Worm (Caenorhabditis elegans): ENCODE results near the gene Y43F8C.5.

Y43F8C.5 gene

ce11 chrV:19664574-19664973 is 32.1 kb upstream of the Y43F8C.5 start:
- TF ChIP-seq klf-2 (GFP tag; conservative IDR thresholded peaks at IDR 0.05) = no peak
- 0 out of 2 replicates have a peak, but pooled peaks have one; percentile 24 for TF ChIP-seq ztf-29 (GFP tag; IDR thresholded peaks at IDR 0.05)

- TF ChIP-seq flt-1 (GFP tag; IDR thresholded peaks at IDR 0.05) = no peak
- TF ChIP-seq T22C8.4 (GFP tag; IDR thresholded peaks at IDR 0.05) = no peak
- TF ChIP-seq cog-1 (tag; optimal IDR thresholded peaks at IDR 0.05) = no peak
- TF ChIP-seq ztf-29 (GFP tag; IDR thresholded peaks at IDR 0.05) = no peak
- TF ChIP-seq ztf-23 (GFP tag; IDR thresholded peaks at IDR 0.05) = no peak
Observed at ce11 chrV:19655151-19655550, 22.7 kb upstream of the Y43F8C.5 start, which contains the start of gene dmd-3. TSS of gene dmd-3 (minus strand) at chrV:19655251.

- TF ChIP-seq ref-1 (GFP tag; conservative IDR thresholded peaks at IDR 0.05) (no peak), cog-1 (tag; optimal IDR thresholded peaks at IDR 0.05) (no peak), ztf-29 (GFP tag; IDR thresholded peaks at IDR 0.05) (no peak), klf-2 (GFP tag; conservative IDR thresholded peaks at IDR 0.05) (no peak), tab-1 (GFP tag; IDR thresholded peaks at IDR 0.05) (no peak), T22C8.4 (GFP tag; IDR thresholded peaks at IDR 0.05) (no peak), flt-1 (GFP tag; IDR thresholded peaks at IDR 0.05) (no peak), ztf-23 (GFP tag; IDR thresholded peaks at IDR 0.05) (no peak), med-1 (GFP tag; optimal IDR thresholded peaks at IDR 0.05; ENCODE audit: insufficient read depth) (no peak)
Observed at ce11 chrV:19645572-19646155, 13.2 kb upstream of the Y43F8C.5 start, which contains the start of gene Y43F8C.9. TSS of gene Y43F8C.9 (plus strand) at chrV:19646105.

ce11 chrV:19643903-19644302 is 11.5 kb upstream of the Y43F8C.5 start, which contains the start of the genes Y43F8C.7 and mrps-28:
TSS of gene Y43F8C.7 (minus strand) at chrV:19644030.
TSS of gene mrps-28 (plus strand) at chrV:19644239.
- TF ChIP-seq klf-2 (GFP tag; conservative IDR thresholded peaks at IDR 0.05) (no peak), ztf-29 (GFP tag; IDR thresholded peaks at IDR 0.05) (no peak), T22C8.4 (GFP tag; IDR thresholded peaks at IDR 0.05) (peak; percentile 88)

ce11 chrV:19643015-19643414 is 10.6 kb upstream of the Y43F8C.5 start:
- peak; percentile 100 for TF ChIP-seq cog-1 (tag; optimal IDR thresholded peaks at IDR 0.05)
- TF ChIP-seq tab-1 (GFP tag; IDR thresholded peaks at IDR 0.05) = peak; percentile 99
- TF ChIP-seq ztf-23 (GFP tag; IDR thresholded peaks at IDR 0.05) = peak; percentile 98
- TF ChIP-seq klf-2 (GFP tag; conservative IDR thresholded peaks at IDR 0.05) = peak; percentile 97
- TF ChIP-seq T22C8.4 (GFP tag; IDR thresholded peaks at IDR 0.05) = peak; percentile 97
- TF ChIP-seq ztf-29 (GFP tag; IDR thresholded peaks at IDR 0.05) = peak; percentile 98
- peak; percentile 99 for TF ChIP-seq flt-1 (GFP tag; IDR thresholded peaks at IDR 0.05)
- TF ChIP-seq med-1 (GFP tag; optimal IDR thresholded peaks at IDR 0.05; ENCODE audit: insufficient read depth) = peak; percentile 94
- TF ChIP-seq ref-1 (GFP tag; conservative IDR thresholded peaks at IDR 0.05) = peak; percentile 99

- TF ChIP-seq med-1 (GFP tag; optimal IDR thresholded peaks at IDR 0.05; ENCODE audit: insufficient read depth) = no peak
- no peak for TF ChIP-seq tab-1 (GFP tag; IDR thresholded peaks at IDR 0.05)
Observed at ce11 chrV:19640808-19641207, 8.4 kb upstream of the Y43F8C.5 start, which contains the start of gene Y43F8C.6. TSS of gene Y43F8C.6 (minus strand) at chrV:19640908.

ce11 chrV:19637890-19638289 is 5.4 kb upstream of the Y43F8C.5 start:
- TF ChIP-seq ztf-29 (GFP tag; IDR thresholded peaks at IDR 0.05) = no peak
- no peak for TF ChIP-seq cog-1 (tag; optimal IDR thresholded peaks at IDR 0.05)
- TF ChIP-seq klf-2 (GFP tag; conservative IDR thresholded peaks at IDR 0.05) = no peak

ce11 chrV:19636194-19636584 is 3.7 kb upstream of the Y43F8C.5 start:
- TF ChIP-seq ztf-23 (GFP tag; IDR thresholded peaks at IDR 0.05) = no peak
- no peak for TF ChIP-seq tab-1 (GFP tag; IDR thresholded peaks at IDR 0.05)
- TF ChIP-seq ztf-29 (GFP tag; IDR thresholded peaks at IDR 0.05) = no peak
- TF ChIP-seq cog-1 (tag; optimal IDR thresholded peaks at IDR 0.05) = no peak
- no peak for TF ChIP-seq ref-1 (GFP tag; conservative IDR thresholded peaks at IDR 0.05)
- no peak for TF ChIP-seq med-1 (GFP tag; optimal IDR thresholded peaks at IDR 0.05; ENCODE audit: insufficient read depth)
- no peak for TF ChIP-seq flt-1 (GFP tag; IDR thresholded peaks at IDR 0.05)
- TF ChIP-seq T22C8.4 (GFP tag; IDR thresholded peaks at IDR 0.05) = no peak
- TF ChIP-seq klf-2 (GFP tag; conservative IDR thresholded peaks at IDR 0.05) = no peak

- peak; percentile 98 for TF ChIP-seq T22C8.4 (GFP tag; IDR thresholded peaks at IDR 0.05)
Observed at ce11 chrV:19635525-19636193, 3.2 kb upstream of the Y43F8C.5 start.

- TF ChIP-seq med-1 (GFP tag; optimal IDR thresholded peaks at IDR 0.05; ENCODE audit: insufficient read depth) (no peak), cog-1 (tag; optimal IDR thresholded peaks at IDR 0.05) (no peak), ref-1 (GFP tag; conservative IDR thresholded peaks at IDR 0.05) (no peak), ztf-23 (GFP tag; IDR thresholded peaks at IDR 0.05) (no peak), ztf-29 (GFP tag; IDR thresholded peaks at IDR 0.05) (no peak), flt-1 (GFP tag; IDR thresholded peaks at IDR 0.05) (no peak), klf-2 (GFP tag; conservative IDR thresholded peaks at IDR 0.05) (no peak), T22C8.4 (GFP tag; IDR thresholded peaks at IDR 0.05) (no peak), tab-1 (GFP tag; IDR thresholded peaks at IDR 0.05) (no peak)
Observed at ce11 chrV:19634197-19634596, 1.8 kb upstream of the Y43F8C.5 start.

ce11 chrV:19632948-19633347 is 502 bp upstream of the Y43F8C.5 start:
- TF ChIP-seq tab-1 (GFP tag; IDR thresholded peaks at IDR 0.05) (no peak), T22C8.4 (GFP tag; IDR thresholded peaks at IDR 0.05) (peak; percentile 91)

Data from whole organism, midembryonic.